Worm (Caenorhabditis elegans): ENCODE results near the gene ugt-5.

ugt-5 gene

DNA sequence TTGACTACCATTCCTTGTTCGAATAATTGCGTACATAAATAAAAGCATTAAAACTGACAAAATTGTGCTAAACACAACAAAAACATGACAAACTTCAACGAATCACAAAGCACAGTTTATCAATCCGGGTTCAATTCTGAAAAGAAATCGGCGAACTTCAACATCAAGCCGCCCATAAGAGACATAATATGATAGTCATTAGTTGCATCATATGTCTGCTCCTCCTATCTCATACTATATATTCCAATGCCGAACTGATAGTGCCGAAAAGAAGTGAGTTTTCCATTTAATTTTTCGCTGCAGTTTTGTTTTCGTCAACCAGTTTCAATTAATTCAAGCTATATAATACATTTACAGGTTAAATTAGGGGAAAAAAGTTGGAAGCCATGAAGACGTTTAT, 51.1 kb downstream of the ugt-5 start, which contains the start of gene hrg-7:
hrg-7 (plus strand) TSS at position 358 of the 400 bp plus-strand sequence.
- peak; percentile 81 for TF ChIP-seq pqm-1 (tag; optimal IDR thresholded peaks at IDR 0.05)
- peak; percentile 10 for TF ChIP-seq mep-1 (tag; optimal IDR thresholded peaks at IDR 0.05)
- TF ChIP-seq nhr-6 (tag; optimal IDR thresholded peaks at IDR 0.05), result peak; percentile 40
- no peak for TF ChIP-seq daf-16 (GFP tag; optimal IDR thresholded peaks at IDR 0.05)
- peak; percentile 63 for TF ChIP-seq daf-16 (tag; optimal IDR thresholded peaks at IDR 0.05)
- peak; percentile 64 for TF ChIP-seq dve-1 (tag; optimal IDR thresholded peaks at IDR 0.05; ENCODE audit: insufficient read depth)
- TF ChIP-seq ztf-7 (tag; optimal IDR thresholded peaks at IDR 0.05), result peak; percentile 96
- TF ChIP-seq dmd-6 (GFP tag; IDR thresholded peaks at IDR 0.05), result peak; percentile 39; the same call in 1 of the 2 replicates
- TF ChIP-seq nhr-237 (tag; optimal IDR thresholded peaks at IDR 0.05), result no peak
- TF ChIP-seq mxl-2 (GFP tag; conservative IDR thresholded peaks at IDR 0.05), result no peak
- peak; percentile 69 for TF ChIP-seq nhr-28 (tag; optimal IDR thresholded peaks at IDR 0.05)
- TF ChIP-seq lsy-2 (tag; optimal IDR thresholded peaks at IDR 0.05), result peak in 1 of 2 experiments; percentile 10
- no peak for TF ChIP-seq attf-4 (tag; optimal IDR thresholded peaks at IDR 0.05)
- peak; percentile 51 for TF ChIP-seq hlh-11 (tag; optimal IDR thresholded peaks at IDR 0.05)
